Fruit fly (Drosophila melanogaster): Measurements from ENCODE around the gene CG15368.

DNA sequence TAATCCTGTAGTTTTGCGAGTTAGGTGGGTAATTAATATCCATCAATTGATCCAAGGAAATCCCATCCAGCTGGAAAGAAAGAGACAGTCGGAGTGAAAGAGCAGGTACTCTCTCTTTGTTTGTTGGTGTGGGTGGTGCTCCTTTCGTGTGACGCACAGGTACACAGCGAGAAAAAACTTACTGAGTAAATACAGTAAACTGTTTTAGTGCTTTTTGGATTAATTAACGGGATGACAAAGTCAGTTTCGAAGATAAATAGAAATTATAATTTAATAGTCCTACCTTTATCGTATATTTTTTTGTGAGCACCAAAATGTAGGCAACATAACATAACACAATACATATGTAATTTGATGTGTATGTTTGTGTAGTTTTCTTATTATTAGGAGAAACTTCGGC, 32.5 kb downstream of the CG15368 start:
- TF ChIP-seq psq (optimal IDR thresholded peaks at IDR 0.05) (no peak), insv (optimal IDR thresholded peaks at IDR 0.05) (no peak), Myc (optimal IDR thresholded peaks at IDR 0.05) (no peak), h (optimal IDR thresholded peaks at IDR 0.05) (no peak)
